Fruit fly (Drosophila melanogaster) whole organism, embryonic: ENCODE measurements around the gene pnt.

Source experiments
- CG10366 ChIP-seq: fragments of 200-800 bp; sonication (Bioruptor generic); IDR thresholded peaks from 2 replicates; pipeline ENCODE4 v1.3.6; 2022; ENCODE audit warnings: missing biosample characterization, missing genetic modification characterization
- CG11723 ChIP-seq: fragments of 200-800 bp; sonication (Bioruptor generic); optimal IDR thresholded peaks from 2 replicates; lab custom pipeline; 2017; ENCODE audit warnings: missing biosample characterization, mild to moderate bottlenecking, missing genetic modification characterization
- CG15601 ChIP-seq: fragments of 200-800 bp; sonication (Bioruptor generic); optimal IDR thresholded peaks from 3 replicates; lab custom pipeline; 2019; ENCODE audit warnings: missing biosample characterization, mild to moderate bottlenecking, missing genetic modification characterization, moderate library complexity
- CG16779 ChIP-seq: fragments of 200-800 bp; sonication (Bioruptor generic); IDR thresholded peaks from 2 replicates; pipeline ENCODE4 v1.3.6; 2022; ENCODE audit warnings: missing biosample characterization, missing genetic modification characterization
- CG16863 ChIP-seq: fragments of 200-800 bp; sonication (Bioruptor generic); optimal IDR thresholded peaks from 3 replicates; lab custom pipeline; 2016; ENCODE audit warnings: missing biosample characterization, missing genetic modification characterization
- CG17328 ChIP-seq: fragments of 200-800 bp; sonication (Bioruptor generic); IDR thresholded peaks from 2 replicates; pipeline ENCODE4 v1.3.6; 2022; ENCODE audit warnings: missing biosample characterization, missing genetic modification characterization
- CG17361 ChIP-seq: fragments of 200-800 bp; sonication (Bioruptor generic); IDR thresholded peaks from 3 replicates; pipeline ENCODE4 v1.3.6; 2022; ENCODE audit warnings: missing biosample characterization, missing genetic modification characterization
- CG17385 ChIP-seq: fragments of 200-800 bp; sonication (Bioruptor generic); optimal IDR thresholded peaks from 3 replicates; lab custom pipeline; 2018; ENCODE audit warnings: missing biosample characterization, mild to moderate bottlenecking, missing genetic modification characterization
- CG18476 ChIP-seq: fragments of 200-800 bp; sonication (Bioruptor generic); optimal IDR thresholded peaks from 2 replicates; lab custom pipeline; 2016; ENCODE audit warnings: missing biosample characterization, mild to moderate bottlenecking, missing genetic modification characterization
- CG2199 ChIP-seq: fragments of 200-800 bp; sonication (Bioruptor generic); IDR thresholded peaks from 3 replicates; pipeline ENCODE4 v1.3.6; 2022; ENCODE audit warnings: missing biosample characterization, missing genetic modification characterization
- CG30403 ChIP-seq: fragments of 200-800 bp; sonication (Bioruptor generic); optimal IDR thresholded peaks from 3 replicates; lab custom pipeline; 2016; ENCODE audit warnings: missing biosample characterization, missing genetic modification characterization
- CG32532 ChIP-seq: fragments of 200-800 bp; sonication (Bioruptor generic); IDR thresholded peaks from 2 replicates; pipeline ENCODE4 v1.3.6; 2022; ENCODE audit warnings: missing biosample characterization, missing genetic modification characterization
- CG3407 ChIP-seq: fragments of 200-800 bp; sonication (Bioruptor generic); optimal IDR thresholded peaks from 2 replicates; lab custom pipeline; 2018; ENCODE audit warnings: missing biosample characterization, mild to moderate bottlenecking, missing genetic modification characterization
- CG4820 ChIP-seq: fragments of 200-800 bp; sonication (Bioruptor generic); optimal IDR thresholded peaks from 3 replicates; lab custom pipeline; 2016; ENCODE audit warnings: missing biosample characterization, missing genetic modification characterization
- CG6765 ChIP-seq: fragments of 200-800 bp; sonication (Bioruptor generic); optimal IDR thresholded peaks from 3 replicates; lab custom pipeline; 2017; ENCODE audit warnings: missing biosample characterization, mild to moderate bottlenecking, missing genetic modification characterization
- CG8359 ChIP-seq: fragments of 200-800 bp; sonication (Bioruptor generic); optimal IDR thresholded peaks from 2 replicates; lab custom pipeline; 2017; ENCODE audit warnings: missing biosample characterization, mild to moderate bottlenecking, missing genetic modification characterization, borderline replicate concordance
- CG8478 ChIP-seq: fragments of >200 bp; optimal IDR thresholded peaks from 2 replicates; lab custom pipeline; 2018
- CG8944 ChIP-seq: fragments of 200-800 bp; sonication (Bioruptor generic); optimal IDR thresholded peaks from 3 replicates; lab custom pipeline; 2016; ENCODE audit warnings: missing biosample characterization, missing genetic modification characterization
- Doc2 ChIP-seq: fragments of 200-800 bp; sonication (Bioruptor generic); IDR thresholded peaks from 2 replicates; pipeline ENCODE4 v1.3.6; 2022; ENCODE audit warnings: missing biosample characterization, missing genetic modification characterization
- Dref ChIP-seq: fragments of 200-800 bp; sonication (Bioruptor generic); IDR thresholded peaks from 2 replicates; pipeline ENCODE4 v1.3.6; 2022; ENCODE audit warnings: missing biosample characterization, missing genetic modification characterization
- E2f2 ChIP-seq: fragments of 200-800 bp; sonication (Bioruptor generic); IDR thresholded peaks from 2 replicates; pipeline ENCODE4 v1.3.6; 2022; ENCODE audit warnings: missing biosample characterization, missing genetic modification characterization
- Ets97D ChIP-seq: fragments of 200-800 bp; sonication (Bioruptor generic); optimal IDR thresholded peaks from 3 replicates; lab custom pipeline; 2016; ENCODE audit warnings: missing biosample characterization, missing genetic modification characterization
- Fer1 ChIP-seq: fragments of 200-800 bp; sonication (Bioruptor generic); optimal IDR thresholded peaks from 2 replicates; lab custom pipeline; 2017; ENCODE audit warnings: missing biosample characterization, mild to moderate bottlenecking, missing genetic modification characterization
- Hr51 ChIP-seq, 2 experiments: fragments of 200-800 bp; sonication (Bioruptor generic); optimal IDR thresholded peaks; 2 replicates in 1 of 2; 3 replicates in 1 of 2; lab custom pipeline; 2016 to 2018; ENCODE audit warnings: missing biosample characterization in 2 of 2, missing genetic modification characterization in 2 of 2, mild to moderate bottlenecking in 1 of 2, moderate library complexity in 1 of 2
- Lim3 ChIP-seq: fragments of 200-800 bp; sonication (Bioruptor generic); IDR thresholded peaks from 2 replicates; pipeline ENCODE4 v1.3.6; 2022; ENCODE audit warnings: missing biosample characterization, missing genetic modification characterization
- NC2β ChIP-seq: fragments of 200-800 bp; sonication (Bioruptor generic); optimal IDR thresholded peaks from 2 replicates; lab custom pipeline; 2016; ENCODE audit warnings: missing biosample characterization, missing genetic modification characterization
- Nf-YA ChIP-seq: fragments of 200-800 bp; sonication (Bioruptor generic); IDR thresholded peaks from 2 replicates; pipeline ENCODE4 v1.3.6; 2022; ENCODE audit warnings: missing biosample characterization, missing genetic modification characterization
- Tbp ChIP-seq: fragments of >200 bp; optimal IDR thresholded peaks from 2 replicates; lab custom pipeline; 2018; ENCODE audit warnings: missing biosample characterization, missing genetic modification characterization
- Usf ChIP-seq: fragments of 200-800 bp; sonication (Bioruptor generic); optimal IDR thresholded peaks from 2 replicates; lab custom pipeline; 2017; ENCODE audit warnings: missing genotype, missing biosample characterization, missing genetic modification characterization
- ac ChIP-seq: fragments of 200-800 bp; sonication (Bioruptor generic); optimal IDR thresholded peaks from 3 replicates; lab custom pipeline; 2017; ENCODE audit warnings: missing biosample characterization, mild to moderate bottlenecking, missing genetic modification characterization
- al ChIP-seq: fragments of 200-800 bp; sonication (Bioruptor generic); IDR thresholded peaks from 2 replicates; pipeline ENCODE4 v1.3.6; 2022; ENCODE audit warnings: missing biosample characterization, missing genetic modification characterization
- ara ChIP-seq: fragments of 200-800 bp; sonication (Bioruptor generic); IDR thresholded peaks from 2 replicates; pipeline ENCODE4 v1.3.6; 2022; ENCODE audit warnings: missing biosample characterization, missing genetic modification characterization
- dati ChIP-seq: fragments of 200-800 bp; sonication (Bioruptor generic); IDR thresholded peaks from 2 replicates; pipeline ENCODE4 v1.3.6; 2022; ENCODE audit warnings: missing biosample characterization, missing genetic modification characterization
- ems ChIP-seq: fragments of 200-800 bp; sonication (Bioruptor generic); optimal IDR thresholded peaks from 3 replicates; lab custom pipeline; 2016; ENCODE audit warnings: missing biosample characterization, missing genetic modification characterization
- fru ChIP-seq: fragments of >200 bp; optimal IDR thresholded peaks from 2 replicates; lab custom pipeline; 2017
- ftz-f1 ChIP-seq: fragments of 200-800 bp; sonication (Bioruptor generic); optimal IDR thresholded peaks from 2 replicates; lab custom pipeline; 2016; ENCODE audit warnings: missing biosample characterization, missing genetic modification characterization
- gce ChIP-seq: fragments of 200-800 bp; sonication (Bioruptor generic); IDR thresholded peaks from 3 replicates; pipeline ENCODE4 v1.3.6; 2022; ENCODE audit warnings: missing biosample characterization, missing genetic modification characterization
- gem ChIP-seq: fragments of 200-800 bp; sonication (Bioruptor generic); optimal IDR thresholded peaks from 2 replicates; lab custom pipeline; 2019; ENCODE audit warnings: missing biosample characterization, mild to moderate bottlenecking, missing genetic modification characterization, moderate library complexity
- grn ChIP-seq: fragments of 200-800 bp; sonication (Bioruptor generic); optimal IDR thresholded peaks from 3 replicates; lab custom pipeline; 2017; ENCODE audit warnings: missing biosample characterization, missing genetic modification characterization
- hb ChIP-seq: fragments of 200-800 bp; sonication (Bioruptor generic); IDR thresholded peaks from 3 replicates; pipeline ENCODE4 v1.3.6; 2022; ENCODE audit warnings: missing biosample characterization, missing genetic modification characterization; ENCODE audit not compliant: partially characterized antibody
- jigr1 ChIP-seq: fragments of 200-800 bp; sonication (Bioruptor generic); IDR thresholded peaks from 3 replicates; pipeline ENCODE4 v1.3.6; 2022; ENCODE audit warnings: missing biosample characterization, missing genetic modification characterization
- nau ChIP-seq: fragments of 200-800 bp; sonication (Bioruptor generic); optimal IDR thresholded peaks from 3 replicates; lab custom pipeline; 2017; ENCODE audit warnings: missing biosample characterization, mild to moderate bottlenecking, missing genetic modification characterization, missing genetic modification reagents
- oc ChIP-seq: fragments of 200-800 bp; sonication (Bioruptor generic); optimal IDR thresholded peaks from 2 replicates; lab custom pipeline; 2018; ENCODE audit warnings: missing biosample characterization, mild to moderate bottlenecking, missing genetic modification characterization, moderate library complexity
- pros ChIP-seq: fragments of 200-800 bp; sonication (Bioruptor generic); optimal IDR thresholded peaks from 3 replicates; lab custom pipeline; 2019; ENCODE audit warnings: missing biosample characterization, mild to moderate bottlenecking, missing genetic modification characterization, moderate library complexity
- sim ChIP-seq: fragments of 200-800 bp; sonication (Bioruptor generic); IDR thresholded peaks from 2 replicates; pipeline ENCODE4 v1.3.6; 2022; ENCODE audit warnings: missing biosample characterization, missing genetic modification characterization
- sima ChIP-seq: fragments of 200-800 bp; sonication (Bioruptor generic); optimal IDR thresholded peaks from 2 replicates; lab custom pipeline; 2016; ENCODE audit warnings: missing biosample characterization, missing genetic modification characterization
- sna ChIP-seq: fragments of 200-800 bp; sonication (Bioruptor generic); IDR thresholded peaks from 2 replicates; pipeline ENCODE4 v1.3.6; 2022; ENCODE audit warnings: missing biosample characterization, missing genetic modification characterization; ENCODE audit not compliant: partially characterized antibody
- sug ChIP-seq: fragments of 200-800 bp; optimal IDR thresholded peaks from 2 replicates; lab custom pipeline; 2019; ENCODE audit warnings: missing biosample characterization, mild to moderate bottlenecking, missing genetic modification characterization, moderate library complexity
- tin ChIP-seq: fragments of 200-800 bp; sonication (Bioruptor generic); optimal IDR thresholded peaks from 3 replicates; lab custom pipeline; 2016; ENCODE audit warnings: missing biosample characterization, missing genetic modification characterization
- tna ChIP-seq: fragments of 200-800 bp; sonication (Bioruptor generic); IDR thresholded peaks from 2 replicates; pipeline ENCODE4 v1.3.6; 2022; ENCODE audit warnings: missing biosample characterization, missing genetic modification characterization; ENCODE audit not compliant: partially characterized antibody
- twi ChIP-seq: fragments of 200-800 bp; optimal IDR thresholded peaks from 2 replicates; lab custom pipeline; 2019; ENCODE audit warnings: missing biosample characterization, mild to moderate bottlenecking, missing genetic modification characterization, moderate library complexity

The pnt gene

DNA sequence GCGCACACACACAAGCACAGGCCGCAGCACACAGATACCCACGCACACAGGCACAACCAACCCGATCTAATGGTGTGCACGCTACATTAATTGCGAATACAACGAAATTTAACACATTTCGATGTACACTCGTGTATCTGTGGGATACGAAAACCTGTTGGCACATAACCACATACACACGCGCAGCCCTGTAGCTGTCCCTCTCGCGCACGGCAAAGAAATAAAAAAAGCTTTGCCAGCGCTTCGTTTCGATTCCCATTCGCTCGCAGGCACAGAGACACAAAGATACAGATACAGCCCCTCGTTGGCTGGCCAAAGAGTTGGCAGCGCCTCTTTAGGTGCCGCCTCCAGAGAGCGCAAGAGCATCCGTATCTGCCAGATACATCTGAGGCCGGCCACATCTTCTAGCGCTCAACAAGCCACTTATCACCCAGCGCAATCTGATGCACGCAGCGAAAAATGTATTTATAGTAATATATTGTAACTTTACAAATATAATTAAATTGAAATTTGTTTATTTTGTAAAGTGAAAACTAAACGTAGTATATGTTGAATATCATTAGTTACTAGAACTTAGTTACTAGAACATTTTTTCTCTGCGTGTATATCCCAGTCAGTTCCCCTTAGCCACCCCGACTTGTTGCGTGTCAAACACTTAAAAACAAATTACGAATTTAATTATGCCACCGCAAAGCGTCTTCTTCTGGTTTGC is 52.7 kb downstream of the pnt start (continued):
- TF ChIP-seq ems (GFP tag; lab: Kevin White, UChicago), result no peak
- TF ChIP-seq CG11723 (GFP tag; lab: Kevin White, UChicago), result no peak
- TF ChIP-seq gem (tag; lab: Kevin White, UChicago), result peak; percentile 77
- 0 out of 2 replicates have a peak, but pooled peaks have one; percentile 18 for TF ChIP-seq CG32532 (GFP tag; lab: Robert Waterston, UW)
- TF ChIP-seq Lim3 (GFP tag; lab: Robert Waterston, UW), result 0 out of 2 replicates have a peak, but pooled peaks have one; percentile 19
- peak; percentile 33 for TF ChIP-seq tin
- TF ChIP-seq E2f2 (GFP tag; lab: Robert Waterston, UW), result peak; percentile 46; the same call in 1 of the 2 replicates
- TF ChIP-seq ftz-f1 (GFP tag; lab: Kevin White, UChicago), result peak; percentile 15
- peak; percentile 93 for TF ChIP-seq grn (GFP tag; lab: Kevin White, UChicago)
- TF ChIP-seq Ets97D (GFP tag; lab: Kevin White, UChicago), result no peak
- TF ChIP-seq dati (GFP tag; lab: Robert Waterston, UW), result no peak
- no peak for TF ChIP-seq Usf (GFP tag; lab: Kevin White, UChicago)
- TF ChIP-seq CG8359 (GFP tag; lab: Kevin White, UChicago), result no peak
- TF ChIP-seq CG4820 (GFP tag; lab: Kevin White, UChicago), result peak; percentile 33
- no peak for TF ChIP-seq al (GFP tag; lab: Robert Waterston, UW)
- 0 out of 2 replicates have a peak, but pooled peaks have one; percentile 35 for TF ChIP-seq sna
- TF ChIP-seq CG16863, result no peak
- TF ChIP-seq CG2199 (GFP tag; lab: Robert Waterston, UW), result no peak
- TF ChIP-seq CG30403 (GFP tag; lab: Kevin White, UChicago), result peak; percentile 58
- TF ChIP-seq gce, result 0 out of 3 replicates have a peak, but pooled peaks have one; percentile 28
- no peak for TF ChIP-seq nau (GFP tag; lab: Kevin White, UChicago)
- TF ChIP-seq jigr1 (GFP tag; lab: Robert Waterston, UW), result no peak
- no peak for TF ChIP-seq NC2β (GFP tag; lab: Kevin White, UChicago)
- TF ChIP-seq Dref (GFP tag; lab: Robert Waterston, UW), result no peak
- peak; percentile 64; the same call in 1 of the 2 replicates for TF ChIP-seq sim (GFP tag; lab: Robert Waterston, UW)
- no peak for TF ChIP-seq Fer1 (GFP tag; lab: Kevin White, UChicago)
- no peak for TF ChIP-seq twi (tag; lab: Kevin White, UChicago)
- no peak for TF ChIP-seq Tbp (GFP tag; lab: Kevin White, UChicago)
- peak; percentile 31 for TF ChIP-seq CG17385 (GFP tag; lab: Kevin White, UChicago)
- peak; percentile 25; the same call in 1 of the 2 replicates for TF ChIP-seq tna (GFP tag; lab: Robert Waterston, UW)
- peak; percentile 82 for TF ChIP-seq Nf-YA (GFP tag; lab: Robert Waterston, UW)
- TF ChIP-seq CG3407 (GFP tag; lab: Kevin White, UChicago), result peak; percentile 34
- peak; percentile 84 for TF ChIP-seq CG17328
- TF ChIP-seq CG8944 (GFP tag; lab: Kevin White, UChicago), result no peak
- TF ChIP-seq CG6765 (GFP tag; lab: Kevin White, UChicago), result no peak
- peak; percentile 92 for TF ChIP-seq CG8478 (lab: Kevin White, UChicago)
- TF ChIP-seq sima (GFP tag; lab: Kevin White, UChicago), result no peak
- no peak for TF ChIP-seq Hr51 (GFP tag; optimal IDR thresholded peaks at IDR 0.05; lab: Kevin White, UChicago)
- TF ChIP-seq CG15601 (tag; lab: Kevin White, UChicago), result no peak
- no peak for TF ChIP-seq CG16779
- no peak for TF ChIP-seq pros (GFP tag; lab: Kevin White, UChicago)
- no peak for TF ChIP-seq hb (GFP tag; lab: Robert Waterston, UW)
- no peak for TF ChIP-seq sug (tag; lab: Kevin White, UChicago)
- TF ChIP-seq CG18476 (GFP tag; lab: Kevin White, UChicago), result no peak
- no peak for TF ChIP-seq ac (GFP tag; lab: Kevin White, UChicago)
- no peak for TF ChIP-seq fru (lab: Kevin White, UChicago)
- peak; percentile 70 for TF ChIP-seq CG17361
- TF ChIP-seq ara, result peak; percentile 70; the same call in 1 of the 2 replicates
- no peak for TF ChIP-seq oc
- peak; percentile 64 for TF ChIP-seq CG10366 (GFP tag; lab: Robert Waterston, UW)
- no peak for TF ChIP-seq Doc2 (GFP tag; lab: Robert Waterston, UW)
